Fruit fly (Drosophila melanogaster): ENCODE results near the gene Obp18a.

DNA sequence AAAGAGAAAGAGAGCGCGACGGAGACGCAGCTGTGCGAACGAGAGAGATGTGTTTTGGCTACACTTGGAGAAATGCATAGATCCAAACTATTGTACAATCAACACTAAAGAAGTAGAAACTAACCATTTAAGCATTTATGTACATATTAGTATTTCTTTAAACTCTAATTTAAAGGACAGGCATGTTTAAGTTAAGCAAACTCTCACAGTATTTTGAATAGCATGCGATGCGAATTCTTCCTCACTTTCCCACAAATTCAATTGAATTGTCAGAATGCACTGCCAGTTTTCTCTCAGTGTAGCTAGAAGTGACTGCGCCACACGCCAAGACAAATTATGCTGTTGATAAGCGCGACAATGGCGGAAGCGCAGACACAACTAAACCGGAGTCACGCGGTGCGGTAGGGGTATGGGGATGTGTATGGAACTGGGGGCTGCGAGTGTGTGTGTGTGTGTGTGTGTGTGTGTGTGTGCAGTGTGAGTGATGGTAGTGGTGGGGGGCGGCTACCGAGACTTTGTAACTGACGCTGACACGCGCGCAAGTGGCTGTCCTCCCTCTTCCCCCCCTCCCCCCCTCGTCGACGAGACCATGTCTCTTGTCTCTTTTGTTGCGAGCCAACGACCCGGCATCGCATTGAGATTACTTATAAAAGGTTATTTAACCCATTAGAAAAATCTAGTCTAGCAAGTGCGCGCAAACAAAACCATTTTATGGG, 28.7 kb downstream of the Obp18a start:
- TF ChIP-seq ttk (optimal IDR thresholded peaks at IDR 0.05) (no peak), h (optimal IDR thresholded peaks at IDR 0.05) (no peak), Myc (optimal IDR thresholded peaks at IDR 0.05) (no peak), psq (optimal IDR thresholded peaks at IDR 0.05) (no peak), insv (optimal IDR thresholded peaks at IDR 0.05) (no peak)
